Worm (Caenorhabditis elegans) whole organism, late embryonic: Measurements from ENCODE around the gene M01F1.4.

Experiments
- C38D4.7 ChIP-seq: fragments of 200-800 bp; sonication (Bioruptor generic); optimal IDR thresholded peaks from 2 replicates; lab custom pipeline; 2018; ENCODE audit warnings: mild to moderate bottlenecking, missing genetic modification characterization, moderate library complexity, missing compliant biosample characterization
- F13H6.1 ChIP-seq: sonication (generic microtip); optimal IDR thresholded peaks from 2 replicates; lab custom pipeline; 2016; ENCODE audit warnings: missing genetic modification characterization, missing compliant biosample characterization
- K02D7.2 ChIP-seq: sonication (generic microtip); optimal IDR thresholded peaks from 2 replicates; lab custom pipeline; 2017; ENCODE audit warnings: mild to moderate bottlenecking, missing genetic modification characterization, missing compliant biosample characterization
- K09A11.1 ChIP-seq: sonication (generic microtip); optimal IDR thresholded peaks from 2 replicates; lab custom pipeline; 2017; ENCODE audit warnings: antibody characterized with exemption, mild to moderate bottlenecking, missing genetic modification characterization, missing compliant biosample characterization; ENCODE audit not compliant: insufficient read depth
- ahr-1 ChIP-seq: sonication (generic microtip); optimal IDR thresholded peaks from 2 replicates; lab custom pipeline; 2016; ENCODE audit warnings: missing genetic modification characterization, missing compliant biosample characterization
- ceh-14 ChIP-seq: sonication (generic microtip); optimal IDR thresholded peaks from 2 replicates; lab custom pipeline; 2016; ENCODE audit warnings: missing genotype, missing genetic modification characterization, missing compliant biosample characterization
- ceh-18 ChIP-seq: sonication (generic microtip); optimal IDR thresholded peaks from 2 replicates; lab custom pipeline; 2016; ENCODE audit warnings: missing genetic modification characterization, missing compliant biosample characterization
- ceh-19 ChIP-seq: fragments of 200-800 bp; sonication (Bioruptor generic); optimal IDR thresholded peaks from 2 replicates; lab custom pipeline; 2018; ENCODE audit warnings: mild to moderate bottlenecking, missing genetic modification characterization, missing compliant biosample characterization
- ceh-2 ChIP-seq: sonication (generic microtip); optimal IDR thresholded peaks from 2 replicates; lab custom pipeline; 2016; ENCODE audit warnings: missing genotype, missing genetic modification characterization, missing compliant biosample characterization
- ceh-22 ChIP-seq: sonication (generic microtip); optimal IDR thresholded peaks from 2 replicates; lab custom pipeline; 2017; ENCODE audit warnings: missing biosample characterization, missing genetic modification characterization
- ceh-24 ChIP-seq: sonication (generic microtip); optimal IDR thresholded peaks from 2 replicates; lab custom pipeline; 2016; ENCODE audit warnings: mild to moderate bottlenecking, missing genetic modification characterization, missing compliant biosample characterization
- ceh-30 ChIP-seq: fragments of 150-350 bp; optimal IDR thresholded peaks from 2 replicates; lab custom pipeline; 2014; ENCODE audit warnings: missing biosample characterization, missing genetic modification characterization
- ceh-31 ChIP-seq: sonication (generic microtip); optimal IDR thresholded peaks from 2 replicates; lab custom pipeline; 2016; ENCODE audit warnings: missing genetic modification characterization, missing compliant biosample characterization
- ceh-34 ChIP-seq: sonication (generic microtip); optimal IDR thresholded peaks from 2 replicates; lab custom pipeline; 2016; ENCODE audit warnings: mild to moderate bottlenecking, missing genetic modification characterization, missing compliant biosample characterization
- ceh-6 ChIP-seq: fragments of 200-800 bp; sonication (Bioruptor generic); optimal IDR thresholded peaks from 2 replicates; lab custom pipeline; 2018; ENCODE audit warnings: mild to moderate bottlenecking, missing genetic modification characterization, missing compliant biosample characterization
- ceh-9 ChIP-seq: sonication (generic microtip); optimal IDR thresholded peaks from 2 replicates; lab custom pipeline; 2016; ENCODE audit warnings: mild to moderate bottlenecking, missing genetic modification characterization, inconsistent platforms, missing compliant biosample characterization
- dmd-4 ChIP-seq: sonication (generic microtip); optimal IDR thresholded peaks from 2 replicates; lab custom pipeline; 2016; ENCODE audit warnings: borderline replicate concordance, missing genetic modification characterization, missing compliant biosample characterization
- dve-1 ChIP-seq: sonication (generic microtip); optimal IDR thresholded peaks from 2 replicates; lab custom pipeline; 2017; ENCODE audit warnings: antibody characterized with exemption, mild to moderate bottlenecking, missing genetic modification characterization, missing compliant biosample characterization
- elt-2 ChIP-seq: sonication (generic microtip); optimal IDR thresholded peaks from 2 replicates; lab custom pipeline; 2016; ENCODE audit warnings: missing genetic modification reagents, missing genetic modification characterization, missing compliant biosample characterization
- elt-4 ChIP-seq: sonication (generic microtip); optimal IDR thresholded peaks from 2 replicates; lab custom pipeline; 2016; ENCODE audit warnings: missing genetic modification characterization, missing compliant biosample characterization
- ets-4 ChIP-seq: sonication (generic microtip); optimal IDR thresholded peaks from 2 replicates; lab custom pipeline; 2016; ENCODE audit warnings: missing genetic modification characterization, missing compliant biosample characterization
- fax-1 ChIP-seq: sonication (generic microtip); optimal IDR thresholded peaks from 2 replicates; lab custom pipeline; 2016; ENCODE audit warnings: missing genotype, missing genetic modification characterization, missing compliant biosample characterization
- fkh-10 ChIP-seq: fragments of 150-350 bp; optimal IDR thresholded peaks from 2 replicates; lab custom pipeline; 2014; ENCODE audit warnings: missing biosample characterization, missing genetic modification reagents, missing genetic modification characterization
- fkh-6 ChIP-seq: sonication (generic microtip); optimal IDR thresholded peaks from 2 replicates; lab custom pipeline; 2016; ENCODE audit warnings: missing genetic modification characterization, missing compliant biosample characterization
- gmeb-2 ChIP-seq: sonication (generic microtip); optimal IDR thresholded peaks from 2 replicates; lab custom pipeline; 2016; ENCODE audit warnings: missing genetic modification characterization, inconsistent platforms, missing compliant biosample characterization
- hlh-13 ChIP-seq: fragments of 200-800 bp; sonication (Bioruptor generic); optimal IDR thresholded peaks from 2 replicates; lab custom pipeline; 2018; ENCODE audit warnings: mild to moderate bottlenecking, missing genetic modification characterization, missing compliant biosample characterization
- hlh-30 ChIP-seq: sonication (generic microtip); optimal IDR thresholded peaks from 2 replicates; lab custom pipeline; 2017; ENCODE audit warnings: antibody characterized with exemption, missing genetic modification characterization, missing compliant biosample characterization; ENCODE audit not compliant: insufficient read depth
- hlh-8 ChIP-seq: sonication (generic microtip); optimal IDR thresholded peaks from 2 replicates; lab custom pipeline; 2016; ENCODE audit warnings: missing genotype, missing genetic modification characterization, missing compliant biosample characterization
- lim-6 ChIP-seq: sonication (generic microtip); optimal IDR thresholded peaks from 2 replicates; lab custom pipeline; 2016; ENCODE audit warnings: missing genetic modification characterization, missing compliant biosample characterization
- lin-11 ChIP-seq: fragments of 200-800 bp; sonication (Bioruptor generic); optimal IDR thresholded peaks from 2 replicates; lab custom pipeline; 2018; ENCODE audit warnings: mild to moderate bottlenecking, missing genetic modification characterization, missing compliant biosample characterization
- nfya-1 ChIP-seq: sonication (generic microtip); optimal IDR thresholded peaks from 2 replicates; lab custom pipeline; 2017; ENCODE audit warnings: missing genetic modification characterization, mild to moderate bottlenecking, missing compliant biosample characterization, antibody characterized with exemption, moderate library complexity
- nhr-11 ChIP-seq: fragments of 150-350 bp; optimal IDR thresholded peaks from 2 replicates; lab custom pipeline; 2014; ENCODE audit warnings: missing biosample characterization, missing genetic modification characterization
- odd-2 ChIP-seq: sonication (generic microtip); optimal IDR thresholded peaks from 2 replicates; lab custom pipeline; 2017; ENCODE audit warnings: antibody characterized with exemption, mild to moderate bottlenecking, missing genetic modification characterization, missing compliant biosample characterization
- pax-1 ChIP-seq: fragments of 150-350 bp; optimal IDR thresholded peaks from 2 replicates; lab custom pipeline; 2014; ENCODE audit warnings: missing biosample characterization, missing genetic modification characterization
- pha-2 ChIP-seq: sonication (generic microtip); optimal IDR thresholded peaks from 2 replicates; lab custom pipeline; 2017; ENCODE audit warnings: mild to moderate bottlenecking, missing genetic modification characterization, missing compliant biosample characterization
- pha-4 ChIP-seq: fragments of 150-350 bp; optimal IDR thresholded peaks from 2 replicates; lab custom pipeline; 2018; ENCODE audit warnings: missing biosample characterization, missing genetic modification reagents, missing genetic modification characterization
- ref-2 ChIP-seq: sonication (generic microtip); optimal IDR thresholded peaks from 2 replicates; lab custom pipeline; 2016; ENCODE audit warnings: missing genetic modification characterization, missing compliant biosample characterization
- rnt-1 ChIP-seq: sonication (generic microtip); optimal IDR thresholded peaks from 2 replicates; lab custom pipeline; 2016; ENCODE audit warnings: missing genetic modification characterization, missing compliant biosample characterization
- sox-4 ChIP-seq: sonication (generic microtip); optimal IDR thresholded peaks from 2 replicates; lab custom pipeline; 2017; ENCODE audit warnings: mild to moderate bottlenecking, missing genetic modification characterization, inconsistent platforms, missing compliant biosample characterization
- syd-9 ChIP-seq: sonication (generic microtip); optimal IDR thresholded peaks from 2 replicates; lab custom pipeline; 2016; ENCODE audit warnings: mild to moderate bottlenecking, missing genetic modification characterization, moderate library complexity, missing compliant biosample characterization
- tbx-2 ChIP-seq: sonication (generic microtip); optimal IDR thresholded peaks from 2 replicates; lab custom pipeline; 2016; ENCODE audit warnings: missing genetic modification characterization, missing compliant biosample characterization
- tbx-7 ChIP-seq: sonication (generic microtip); optimal IDR thresholded peaks from 2 replicates; lab custom pipeline; 2016; ENCODE audit warnings: missing genotype, missing genetic modification characterization, missing compliant biosample characterization
- ttx-3 ChIP-seq: sonication (generic microtip); optimal IDR thresholded peaks from 2 replicates; lab custom pipeline; 2016; ENCODE audit warnings: missing genetic modification reagents, missing genetic modification characterization, missing compliant biosample characterization
- unc-42 ChIP-seq: sonication (generic microtip); optimal IDR thresholded peaks from 2 replicates; lab custom pipeline; 2016; ENCODE audit warnings: missing genotype, missing genetic modification characterization, missing compliant biosample characterization
- unc-55 ChIP-seq: sonication (generic microtip); optimal IDR thresholded peaks from 2 replicates; lab custom pipeline; 2017; ENCODE audit warnings: missing biosample characterization, missing genetic modification reagents, missing genetic modification characterization
- unc-86 ChIP-seq: sonication (generic microtip); optimal IDR thresholded peaks from 2 replicates; lab custom pipeline; 2016; ENCODE audit warnings: missing genetic modification characterization, missing compliant biosample characterization

Gene M01F1.4

ce11 chrIII:3539499-3539898 lies 29.7 kb upstream of the M01F1.4 start:
- TF ChIP-seq ceh-31 (tag; lab: Kevin White, UChicago) (no peak), unc-42 (no peak)

- no peak for TF ChIP-seq odd-2 (tag; lab: Kevin White, UChicago)
- no peak for TF ChIP-seq ceh-22
- no peak for TF ChIP-seq ceh-34 (tag; lab: Kevin White, UChicago)
- no peak for TF ChIP-seq fkh-10 (GFP tag; lab: Kevin White, UChicago)
- TF ChIP-seq dve-1 (tag; lab: Kevin White, UChicago), result no peak
- no peak for TF ChIP-seq rnt-1 (tag; lab: Kevin White, UChicago)
- no peak for TF ChIP-seq K09A11.1 (tag; lab: Kevin White, UChicago)
- TF ChIP-seq elt-2, result no peak
- TF ChIP-seq ref-2 (tag; lab: Kevin White, UChicago), result no peak
- no peak for TF ChIP-seq ceh-18 (tag; lab: Kevin White, UChicago)
- no peak for TF ChIP-seq fax-1 (tag; lab: Kevin White, UChicago)
- TF ChIP-seq unc-42, result no peak
- TF ChIP-seq pha-2, result no peak
- no peak for TF ChIP-seq K02D7.2 (tag; lab: Kevin White, UChicago)
- no peak for TF ChIP-seq syd-9
These were observed 27.6 kb upstream of the M01F1.4 start, which contains the start of gene cfap-20 for ce11 chrIII:3537401-3537800. cfap-20 (minus strand) TSS chrIII:3537501.

- TF ChIP-seq K02D7.2 (tag; lab: Kevin White, UChicago), result no peak
- TF ChIP-seq ceh-18 (tag; lab: Kevin White, UChicago), result no peak
- TF ChIP-seq ceh-22, result no peak
- no peak for TF ChIP-seq pax-1 (tag; lab: Kevin White, UChicago)
These were observed 24.4 kb upstream of the M01F1.4 start for ce11 chrIII:3534185-3534584.

- TF ChIP-seq ceh-14 (tag; lab: Kevin White, UChicago), result no peak
- peak; percentile 20 for TF ChIP-seq ceh-18 (tag; lab: Kevin White, UChicago)
- no peak for TF ChIP-seq gmeb-2 (tag; lab: Kevin White, UChicago)
- TF ChIP-seq hlh-30, result peak; percentile 63
- no peak for TF ChIP-seq pha-4 (tag; lab: Kevin White, UChicago)
- no peak for TF ChIP-seq sox-4 (tag; lab: Kevin White, UChicago)
- peak; percentile 82 for TF ChIP-seq nfya-1
- no peak for TF ChIP-seq ceh-6 (GFP tag; lab: Kevin White, UChicago)
- no peak for TF ChIP-seq hlh-13 (GFP tag; lab: Kevin White, UChicago)
- peak; percentile 68 for TF ChIP-seq ref-2 (tag; lab: Kevin White, UChicago)
- TF ChIP-seq F13H6.1 (tag; lab: Kevin White, UChicago), result no peak
- no peak for TF ChIP-seq dmd-4 (tag; lab: Kevin White, UChicago)
- no peak for TF ChIP-seq unc-86 (tag; lab: Kevin White, UChicago)
- no peak for TF ChIP-seq lin-11
- TF ChIP-seq dve-1 (tag; lab: Kevin White, UChicago), result peak; percentile 4
- TF ChIP-seq C38D4.7 (GFP tag; lab: Kevin White, UChicago), result no peak
- no peak for TF ChIP-seq syd-9
- no peak for TF ChIP-seq ttx-3 (tag; lab: Kevin White, UChicago)
- TF ChIP-seq elt-4 (tag; lab: Kevin White, UChicago), result no peak
- TF ChIP-seq tbx-7 (tag; lab: Kevin White, UChicago), result no peak
- no peak for TF ChIP-seq lim-6 (tag; lab: Kevin White, UChicago)
- no peak for TF ChIP-seq ceh-24 (tag; lab: Kevin White, UChicago)
- peak; percentile 35 for TF ChIP-seq rnt-1 (tag; lab: Kevin White, UChicago)
- TF ChIP-seq ets-4 (tag; lab: Kevin White, UChicago), result no peak
- no peak for TF ChIP-seq ceh-9
- no peak for TF ChIP-seq ceh-19 (GFP tag; lab: Kevin White, UChicago)
- no peak for TF ChIP-seq fax-1 (tag; lab: Kevin White, UChicago)
- TF ChIP-seq K09A11.1 (tag; lab: Kevin White, UChicago), result no peak
- TF ChIP-seq fkh-6 (tag; lab: Kevin White, UChicago), result no peak
- no peak for TF ChIP-seq ceh-30 (tag; lab: Kevin White, UChicago)
- no peak for TF ChIP-seq ceh-2 (tag; lab: Kevin White, UChicago)
- peak; percentile 69 for TF ChIP-seq tbx-2
- TF ChIP-seq nhr-11 (tag; lab: Kevin White, UChicago), result no peak
- TF ChIP-seq pax-1 (tag; lab: Kevin White, UChicago), result peak; percentile 61
- TF ChIP-seq unc-42, result peak; percentile 68
- peak; percentile 87 for TF ChIP-seq unc-55
- TF ChIP-seq ahr-1 (tag; lab: Kevin White, UChicago), result no peak
- peak; percentile 21 for TF ChIP-seq ceh-34 (tag; lab: Kevin White, UChicago)
- TF ChIP-seq hlh-8 (tag; lab: Kevin White, UChicago), result no peak
These were observed 22.2 kb upstream of the M01F1.4 start for ce11 chrIII:3532035-3532434.
